Fruit fly (Drosophila melanogaster): ENCODE measurements around the gene Pex5.
A peak's percentile ranks its signal among the peaks of the same experiment; 100 is the strongest.

Gene Pex5

DNA sequence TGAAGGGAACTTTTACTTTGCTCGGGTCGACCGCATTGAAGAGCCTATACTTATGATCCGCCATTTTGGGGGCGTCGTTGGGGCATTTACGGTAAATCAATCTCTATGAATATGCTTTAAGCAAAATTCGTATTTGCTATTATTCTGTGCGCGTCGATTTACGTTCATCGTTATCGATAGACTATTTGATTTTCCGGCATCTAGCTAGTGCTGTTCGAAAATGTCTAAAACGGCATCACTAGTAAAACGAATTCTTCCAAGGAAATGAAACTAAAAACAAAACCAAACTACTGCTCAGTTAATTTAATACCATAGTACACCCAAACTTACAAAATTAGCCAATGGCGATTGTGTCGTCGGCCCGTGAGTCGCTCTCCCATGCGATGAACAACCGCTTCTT is 3.2 kb downstream of the Pex5 start, which contains the start of the genes Gcna and MED18:
Gene Gcna (minus strand): TSS at position 163 of the 400 bp plus-strand sequence.
Gene MED18 (plus strand): TSS at position 237 of the 400 bp plus-strand sequence.
- no peak for TF ChIP-seq woc (GFP tag; optimal IDR thresholded peaks at IDR 0.05)
- TF ChIP-seq Myc (optimal IDR thresholded peaks at IDR 0.05): peak; percentile 56

DNA sequence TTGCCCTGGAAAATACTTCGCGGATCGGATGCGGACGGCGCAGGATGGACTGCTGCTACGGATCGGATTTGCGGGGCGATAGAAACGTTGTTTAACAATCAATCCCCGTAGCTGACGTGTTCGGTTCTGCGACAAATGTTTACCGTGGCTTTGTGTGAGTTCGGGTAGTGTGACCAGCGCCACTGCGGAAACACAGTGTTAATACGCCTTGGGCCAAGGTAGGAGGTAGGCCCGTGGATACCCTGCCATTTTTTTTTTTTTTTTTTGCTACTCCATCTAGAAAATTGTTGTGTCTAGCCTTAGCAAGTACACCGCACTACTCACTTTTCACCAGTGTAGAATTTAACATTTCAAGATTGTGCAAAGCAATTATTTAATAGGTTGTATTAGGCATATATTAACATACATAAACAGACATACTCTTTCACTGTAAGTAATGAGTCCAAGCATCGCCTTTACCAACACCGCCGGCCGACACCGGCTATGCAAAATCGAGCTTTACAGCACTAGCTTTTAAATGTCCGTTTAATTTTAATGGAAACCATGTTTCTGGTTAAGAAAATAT is 7.2 kb downstream of the Pex5 start, which contains the start of gene deltaCOP:
Gene deltaCOP (minus strand): TSS at position 171 of the 565 bp plus-strand sequence.
- TF ChIP-seq dl (GFP tag; optimal IDR thresholded peaks at IDR 0.05; ENCODE audit: insufficient read depth in 1 of 2, partially characterized antibody in 2 of 2) (no peak), foxo (GFP tag; optimal IDR thresholded peaks at IDR 0.05) (peak; percentile 19 to 92), usp (GFP tag; optimal IDR thresholded peaks at IDR 0.05) (no peak), Abd-B (GFP tag; optimal IDR thresholded peaks at IDR 0.05) (no peak), Rel (GFP tag; optimal IDR thresholded peaks at IDR 0.05) (no peak), Rel (tag; optimal IDR thresholded peaks at IDR 0.05) (peak; percentile 65), Jra (GFP tag; optimal IDR thresholded peaks at IDR 0.05) (no peak), HLH106 (tag; optimal IDR thresholded peaks at IDR 0.05) (peak; percentile 81), dmrt93B (GFP tag; optimal IDR thresholded peaks at IDR 0.05) (no peak), Myc (optimal IDR thresholded peaks at IDR 0.05) (peak; percentile 40), rgr (GFP tag; optimal IDR thresholded peaks at IDR 0.05) (peak; percentile 91), N (GFP tag; optimal IDR thresholded peaks at IDR 0.05) (no peak), Hr83 (GFP tag; optimal IDR thresholded peaks at IDR 0.05; ENCODE audit: poor library complexity, severe bottlenecking) (peak; percentile 56), sage (GFP tag; optimal IDR thresholded peaks at IDR 0.05) (no peak), h (GFP tag; optimal IDR thresholded peaks at IDR 0.05) (peak; percentile 93), Hr78 (GFP tag; optimal IDR thresholded peaks at IDR 0.05) (no peak), woc (GFP tag; optimal IDR thresholded peaks at IDR 0.05) (peak; percentile 97), brk (GFP tag; optimal IDR thresholded peaks at IDR 0.05) (no peak), Sp1 (GFP tag; optimal IDR thresholded peaks at IDR 0.05) (peak; percentile 72), OdsH (GFP tag; optimal IDR thresholded peaks at IDR 0.05) (peak; percentile 87), Dif (GFP tag; optimal IDR thresholded peaks at IDR 0.05; ENCODE audit: partially characterized antibody) (no peak), Hnf4 (GFP tag; optimal IDR thresholded peaks at IDR 0.05) (no peak), Vsx2 (GFP tag; optimal IDR thresholded peaks at IDR 0.05; ENCODE audit: partially characterized antibody) (no peak), jim (GFP tag; optimal IDR thresholded peaks at IDR 0.05) (no peak), br (GFP tag; optimal IDR thresholded peaks at IDR 0.05) (peak; percentile 89), CG9705 (GFP tag; optimal IDR thresholded peaks at IDR 0.05) (peak; percentile 51), GATAd (GFP tag; optimal IDR thresholded peaks at IDR 0.05) (no peak), CG32264 (GFP tag; optimal IDR thresholded peaks at IDR 0.05) (peak; percentile 53), psq (GFP tag; optimal IDR thresholded peaks at IDR 0.05) (peak; percentile 82), tai (GFP tag; optimal IDR thresholded peaks at IDR 0.05) (no peak), Mio (GFP tag; optimal IDR thresholded peaks at IDR 0.05) (peak; percentile 39), ey (GFP tag; optimal IDR thresholded peaks at IDR 0.05) (peak; percentile 91), CrebA (GFP tag; optimal IDR thresholded peaks at IDR 0.05; ENCODE audit: borderline replicate concordance) (no peak), sv (GFP tag; optimal IDR thresholded peaks at IDR 0.05) (peak; percentile 79), dsf (GFP tag; optimal IDR thresholded peaks at IDR 0.05; ENCODE audit: borderline replicate concordance) (no peak), Dfd (GFP tag; optimal IDR thresholded peaks at IDR 0.05) (no peak)

DNA sequence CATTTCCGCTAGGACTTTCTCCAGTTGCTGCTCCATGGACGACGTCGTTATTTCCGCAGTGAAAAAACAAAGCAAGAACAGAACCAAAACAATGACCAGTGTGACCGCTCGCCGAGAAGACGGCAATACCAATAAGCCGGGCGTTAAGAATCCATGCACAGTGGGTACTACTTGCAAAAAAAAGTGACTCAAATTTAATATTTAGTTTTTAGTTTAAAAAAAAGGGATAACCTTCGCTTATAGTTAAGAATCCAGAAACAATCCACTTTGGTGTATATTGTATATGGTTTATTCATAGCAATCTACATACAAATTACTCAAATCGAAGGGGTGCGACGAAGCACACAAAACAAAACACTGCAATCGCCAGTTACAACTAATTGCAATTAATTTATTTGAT is 10.0 kb downstream of the Pex5 start, which contains the start of gene Lamtor5:
Gene Lamtor5 (minus strand): TSS at position 105 of the 400 bp plus-strand sequence.
- TF ChIP-seq Hnf4 (GFP tag; optimal IDR thresholded peaks at IDR 0.05) (peak; percentile 58), Jra (GFP tag; optimal IDR thresholded peaks at IDR 0.05) (peak; percentile 34), br (GFP tag; optimal IDR thresholded peaks at IDR 0.05) (peak; percentile 19), dsf (GFP tag; optimal IDR thresholded peaks at IDR 0.05; ENCODE audit: borderline replicate concordance) (no peak), Vsx2 (GFP tag; optimal IDR thresholded peaks at IDR 0.05; ENCODE audit: partially characterized antibody) (no peak), Rel (GFP tag; optimal IDR thresholded peaks at IDR 0.05) (no peak), Rel (tag; optimal IDR thresholded peaks at IDR 0.05) (peak; percentile 43), HLH106 (tag; optimal IDR thresholded peaks at IDR 0.05) (peak; percentile 57), OdsH (GFP tag; optimal IDR thresholded peaks at IDR 0.05) (no peak), CrebA (GFP tag; optimal IDR thresholded peaks at IDR 0.05; ENCODE audit: borderline replicate concordance) (no peak), Abd-B (GFP tag; optimal IDR thresholded peaks at IDR 0.05) (no peak), pan (optimal IDR thresholded peaks at IDR 0.05) (no peak), N (GFP tag; optimal IDR thresholded peaks at IDR 0.05) (no peak), woc (GFP tag; optimal IDR thresholded peaks at IDR 0.05) (peak; percentile 68), h (GFP tag; optimal IDR thresholded peaks at IDR 0.05) (peak; percentile 54), Dif (GFP tag; optimal IDR thresholded peaks at IDR 0.05; ENCODE audit: partially characterized antibody) (no peak), psq (GFP tag; optimal IDR thresholded peaks at IDR 0.05) (peak; percentile 36), Hr83 (GFP tag; optimal IDR thresholded peaks at IDR 0.05; ENCODE audit: poor library complexity, severe bottlenecking) (peak; percentile 1), dmrt93B (GFP tag; optimal IDR thresholded peaks at IDR 0.05) (no peak), sv (GFP tag; optimal IDR thresholded peaks at IDR 0.05) (no peak), brk (GFP tag; optimal IDR thresholded peaks at IDR 0.05) (no peak), dl (GFP tag; optimal IDR thresholded peaks at IDR 0.05; ENCODE audit: insufficient read depth in 1 of 2, partially characterized antibody in 2 of 2) (no peak), ey (GFP tag; optimal IDR thresholded peaks at IDR 0.05) (peak; percentile 35), foxo (GFP tag; optimal IDR thresholded peaks at IDR 0.05) (peak in 1 of 2 experiments; percentile 50), Dfd (GFP tag; optimal IDR thresholded peaks at IDR 0.05) (no peak), tai (GFP tag; optimal IDR thresholded peaks at IDR 0.05) (no peak), usp (GFP tag; optimal IDR thresholded peaks at IDR 0.05) (no peak), sage (GFP tag; optimal IDR thresholded peaks at IDR 0.05) (no peak), lola (GFP tag; optimal IDR thresholded peaks at IDR 0.05) (no peak), fru (GFP tag; optimal IDR thresholded peaks at IDR 0.05) (peak; percentile 54), Sp1 (GFP tag; optimal IDR thresholded peaks at IDR 0.05) (peak; percentile 51), GATAd (GFP tag; optimal IDR thresholded peaks at IDR 0.05) (no peak), rgr (GFP tag; optimal IDR thresholded peaks at IDR 0.05) (peak; percentile 39), Hr78 (GFP tag; optimal IDR thresholded peaks at IDR 0.05) (no peak), Mio (GFP tag; optimal IDR thresholded peaks at IDR 0.05) (no peak), Myc (optimal IDR thresholded peaks at IDR 0.05) (no peak), CG32264 (GFP tag; optimal IDR thresholded peaks at IDR 0.05) (no peak), jim (GFP tag; optimal IDR thresholded peaks at IDR 0.05) (no peak), CG9705 (GFP tag; optimal IDR thresholded peaks at IDR 0.05) (no peak)
